Fruit fly (Drosophila melanogaster): ENCODE data around the gene S1P.

The S1P gene

dm6 chr3L:21666880-21667279 is 49.7 kb upstream of the S1P start, which contains the start of gene Cpr78E:
Gene Cpr78E (minus strand): TSS chr3L:21666980.
- no peak for TF ChIP-seq kah (GFP tag; optimal IDR thresholded peaks at IDR 0.05)
- no peak for TF ChIP-seq stc (GFP tag; IDR thresholded peaks at IDR 0.05)
- no peak for TF ChIP-seq CG8290 (GFP tag; optimal IDR thresholded peaks at IDR 0.05)
- no peak for TF ChIP-seq CG8290 (tag; optimal IDR thresholded peaks at IDR 0.05)
- no peak for TF ChIP-seq h (optimal IDR thresholded peaks at IDR 0.05)
- no peak for TF ChIP-seq CG7786 (GFP tag; optimal IDR thresholded peaks at IDR 0.05)
- no peak for TF ChIP-seq CG9609 (GFP tag; optimal IDR thresholded peaks at IDR 0.05)
- no peak for TF ChIP-seq CG3726 (GFP tag; IDR thresholded peaks at IDR 0.05)
- TF ChIP-seq fd96Cb (tag; optimal IDR thresholded peaks at IDR 0.05) = no peak
- no peak for TF ChIP-seq CG9817 (tag; optimal IDR thresholded peaks at IDR 0.05)
- no peak for TF ChIP-seq Chrac-16 (GFP tag; optimal IDR thresholded peaks at IDR 0.05)
- no peak for TF ChIP-seq CG11723 (GFP tag; optimal IDR thresholded peaks at IDR 0.05)
- TF ChIP-seq Six4 (GFP tag; optimal IDR thresholded peaks at IDR 0.05) = no peak
- no peak for TF ChIP-seq CG13624 (GFP tag; optimal IDR thresholded peaks at IDR 0.05)
- no peak for TF ChIP-seq CG3281 (GFP tag; optimal IDR thresholded peaks at IDR 0.05)
- no peak for TF ChIP-seq sima (GFP tag; optimal IDR thresholded peaks at IDR 0.05)
- no peak for TF ChIP-seq schlank (tag; optimal IDR thresholded peaks at IDR 0.05)
- no peak for TF ChIP-seq CG6175 (GFP tag; IDR thresholded peaks at IDR 0.05)
- TF ChIP-seq CG12659 (GFP tag; optimal IDR thresholded peaks at IDR 0.05) = no peak

- peak; percentile 55 for TF ChIP-seq CG2875 (GFP tag; optimal IDR thresholded peaks at IDR 0.05)
- peak; percentile 47 for TF ChIP-seq gcm2 (GFP tag; optimal IDR thresholded peaks at IDR 0.05)
- no peak for TF ChIP-seq cad (GFP tag; optimal IDR thresholded peaks at IDR 0.05)
- peak; percentile 74 for TF ChIP-seq Myb (GFP tag; optimal IDR thresholded peaks at IDR 0.05)
- peak; percentile 76 for TF ChIP-seq HLH3B (GFP tag; IDR thresholded peaks at IDR 0.05)
- no peak for TF ChIP-seq pfk (GFP tag; optimal IDR thresholded peaks at IDR 0.05)
- peak; percentile 82 for TF ChIP-seq Ptx1 (GFP tag; IDR thresholded peaks at IDR 0.05)
- TF ChIP-seq CG9932 (GFP tag; IDR thresholded peaks at IDR 0.05) = peak; percentile 85
- TF ChIP-seq nerfin-1 (tag; optimal IDR thresholded peaks at IDR 0.05) = no peak
- peak; percentile 29 for TF ChIP-seq vfl (GFP tag; optimal IDR thresholded peaks at IDR 0.05)
- TF ChIP-seq Dfd (GFP tag; optimal IDR thresholded peaks at IDR 0.05) = no peak
- TF ChIP-seq CG4360 (GFP tag; IDR thresholded peaks at IDR 0.05) = no peak
- no peak for TF ChIP-seq CG2129 (GFP tag; IDR thresholded peaks at IDR 0.05; ENCODE audit: partially characterized antibody)
- no peak for TF ChIP-seq CG32767 (GFP tag; IDR thresholded peaks at IDR 0.05)
- TF ChIP-seq Elba2 (GFP tag; optimal IDR thresholded peaks at IDR 0.05) = peak; percentile 59
- TF ChIP-seq fd64A (GFP tag; optimal IDR thresholded peaks at IDR 0.05) = no peak
- peak; percentile 86 for TF ChIP-seq CG15696 (tag; optimal IDR thresholded peaks at IDR 0.05)
- no peak for TF ChIP-seq crp (GFP tag; optimal IDR thresholded peaks at IDR 0.05)
- TF ChIP-seq CG3281 (GFP tag; optimal IDR thresholded peaks at IDR 0.05) = no peak
- TF ChIP-seq D19B (GFP tag; optimal IDR thresholded peaks at IDR 0.05) = no peak
- TF ChIP-seq lmd (GFP tag; IDR thresholded peaks at IDR 0.05) = peak; percentile 81
- peak; percentile 9 for TF ChIP-seq fd102C (GFP tag; optimal IDR thresholded peaks at IDR 0.05)
- TF ChIP-seq ase (GFP tag; IDR thresholded peaks at IDR 0.05) = peak; percentile 73
- peak; percentile 58 for TF ChIP-seq shn (GFP tag; optimal IDR thresholded peaks at IDR 0.05)
- TF ChIP-seq CG9817 (tag; optimal IDR thresholded peaks at IDR 0.05) = peak; percentile 83
- peak; percentile 18 for TF ChIP-seq CrebB (tag; optimal IDR thresholded peaks at IDR 0.05)
- TF ChIP-seq CG14050 (GFP tag; IDR thresholded peaks at IDR 0.05) = no peak
- TF ChIP-seq CG3163 (GFP tag; optimal IDR thresholded peaks at IDR 0.05) = peak; percentile 57
- peak; percentile 89 for TF ChIP-seq sens (GFP tag)
- no peak for TF ChIP-seq CG8765 (GFP tag; IDR thresholded peaks at IDR 0.05)
- no peak for TF ChIP-seq scrt (GFP tag; optimal IDR thresholded peaks at IDR 0.05)
- no peak for TF ChIP-seq CG7963 (GFP tag; IDR thresholded peaks at IDR 0.05; ENCODE audit: partially characterized antibody)
- peak; percentile 48 for TF ChIP-seq NC2α (GFP tag; optimal IDR thresholded peaks at IDR 0.05)
- no peak for TF ChIP-seq CG43689 (GFP tag; IDR thresholded peaks at IDR 0.05)
- no peak for TF ChIP-seq ham (GFP tag; IDR thresholded peaks at IDR 0.05)
- TF ChIP-seq chm (GFP tag; IDR thresholded peaks at IDR 0.05) = no peak; the same call in 1 of the 2 replicates
Measured at dm6 chr3L:21652768-21653167, 35.6 kb upstream of the S1P start.
